Fruit fly (Drosophila melanogaster): ENCODE data around the gene CG13083.

CG13083 gene

dm6 chr2L:19455723-19456122 lies 31.6 kb upstream of the CG13083 start:
- TF ChIP-seq CG6813 (GFP tag; optimal IDR thresholded peaks at IDR 0.05) = no peak
- peak in 1 of 2 experiments; percentile 6 for TF ChIP-seq Pdp1 (GFP tag; optimal IDR thresholded peaks at IDR 0.05)

- TF ChIP-seq hth (optimal IDR thresholded peaks at IDR 0.05) (no peak), CG7786 (GFP tag; optimal IDR thresholded peaks at IDR 0.05) (no peak), Ssrp (tag; optimal IDR thresholded peaks at IDR 0.05) (no peak), dysf (GFP tag; IDR thresholded peaks at IDR 0.05) (no peak), zfh1 (GFP tag; IDR thresholded peaks at IDR 0.05) (0 out of 3 replicates have a peak, but pooled peaks have one; percentile 23), CG2712 (tag; optimal IDR thresholded peaks at IDR 0.05) (peak; percentile 5), CG13894 (tag; optimal IDR thresholded peaks at IDR 0.05) (no peak), Dad (GFP tag; optimal IDR thresholded peaks at IDR 0.05) (no peak), cas (GFP tag; IDR thresholded peaks at IDR 0.05) (no peak), cg (GFP tag; optimal IDR thresholded peaks at IDR 0.05) (no peak), stwl (tag; optimal IDR thresholded peaks at IDR 0.05) (peak; percentile 90), CG7271 (tag; optimal IDR thresholded peaks at IDR 0.05) (peak; percentile 76), Ets97D (GFP tag; optimal IDR thresholded peaks at IDR 0.05) (peak; percentile 66), ERR (GFP tag; optimal IDR thresholded peaks at IDR 0.05) (no peak), unpg (GFP tag; optimal IDR thresholded peaks at IDR 0.05) (no peak), Dek (tag; optimal IDR thresholded peaks at IDR 0.05) (no peak), phol (tag; optimal IDR thresholded peaks at IDR 0.05) (peak; percentile 67), CG4730 (GFP tag; IDR thresholded peaks at IDR 0.05) (no peak), sim (GFP tag; IDR thresholded peaks at IDR 0.05) (no peak), sqz (GFP tag; optimal IDR thresholded peaks at IDR 0.05) (peak; percentile 9), sens (GFP tag) (peak; percentile 24), CG1603 (tag; optimal IDR thresholded peaks at IDR 0.05) (no peak), CG10321 (GFP tag; IDR thresholded peaks at IDR 0.05) (0 out of 2 replicates have a peak, but pooled peaks have one; percentile 32), lilli (GFP tag; optimal IDR thresholded peaks at IDR 0.05) (no peak), row (GFP tag; IDR thresholded peaks at IDR 0.05) (peak; percentile 51; the same call in 1 of the 3 replicates), Side (GFP tag; optimal IDR thresholded peaks at IDR 0.05) (no peak), pzg (GFP tag; optimal IDR thresholded peaks at IDR 0.05) (no peak), CG17361 (GFP tag; IDR thresholded peaks at IDR 0.05) (0 out of 3 replicates have a peak, but pooled peaks have one; percentile 10), HLH54F (GFP tag; optimal IDR thresholded peaks at IDR 0.05) (no peak), CG7839 (tag; optimal IDR thresholded peaks at IDR 0.05) (peak; percentile 7), shn (GFP tag; optimal IDR thresholded peaks at IDR 0.05) (no peak), HLHmδ (GFP tag; optimal IDR thresholded peaks at IDR 0.05) (peak; percentile 11), pros (GFP tag; optimal IDR thresholded peaks at IDR 0.05) (no peak), CG10267 (tag; optimal IDR thresholded peaks at IDR 0.05) (peak; percentile 61), kni (GFP tag; optimal IDR thresholded peaks at IDR 0.05) (no peak), slbo (GFP tag; IDR thresholded peaks at IDR 0.05) (no peak), az2 (GFP tag; optimal IDR thresholded peaks at IDR 0.05) (no peak), zen (tag; optimal IDR thresholded peaks at IDR 0.05) (peak; percentile 47), D19B (GFP tag; optimal IDR thresholded peaks at IDR 0.05) (peak; percentile 58), D19A (tag; optimal IDR thresholded peaks at IDR 0.05) (peak; percentile 16), ci (GFP tag; IDR thresholded peaks at IDR 0.05) (no peak), CG2116 (GFP tag; optimal IDR thresholded peaks at IDR 0.05) (no peak), ro (GFP tag; IDR thresholded peaks at IDR 0.05) (no peak), CG8290 (GFP tag; optimal IDR thresholded peaks at IDR 0.05) (peak; percentile 9), CG8290 (tag; optimal IDR thresholded peaks at IDR 0.05) (no peak), CG11504 (tag; optimal IDR thresholded peaks at IDR 0.05) (peak; percentile 0), cad (GFP tag; optimal IDR thresholded peaks at IDR 0.05) (peak; percentile 24)
Observed at dm6 chr2L:19457890-19458580, 29.3 kb upstream of the CG13083 start.

Measured in whole organism, embryonic.